Fruit fly (Drosophila melanogaster) whole organism, embryonic: Measurements from ENCODE around the gene Stt3B.
A peak's percentile ranks its signal among the peaks of the same experiment; 100 is the strongest.

Source experiments
- Adf1 ChIP-seq: fragments of 200-800 bp; sonication (Bioruptor generic); IDR thresholded peaks from 2 replicates; pipeline ENCODE4 v1.3.6; 2022; ENCODE audit warnings: missing biosample characterization, missing genetic modification characterization
- Atf-2 ChIP-seq: fragments of 200-800 bp; sonication (Bioruptor generic); optimal IDR thresholded peaks from 2 replicates; lab custom pipeline; 2016; ENCODE audit warnings: missing biosample characterization, missing genetic modification characterization
- Bgb ChIP-seq: fragments of 200-800 bp; sonication (Bioruptor generic); IDR thresholded peaks from 2 replicates; pipeline ENCODE4 v1.3.6; 2022; ENCODE audit warnings: missing biosample characterization, missing genetic modification characterization; ENCODE audit not compliant: partially characterized antibody
- CG10462 ChIP-seq: fragments of 200-800 bp; sonication (Bioruptor generic); optimal IDR thresholded peaks from 2 replicates; lab custom pipeline; 2016; ENCODE audit warnings: missing biosample characterization, missing genetic modification characterization
- CG11093 ChIP-seq: fragments of 200-800 bp; sonication (Bioruptor generic); IDR thresholded peaks from 3 replicates; pipeline ENCODE4 v1.3.6; 2022; ENCODE audit warnings: missing biosample characterization, missing genetic modification characterization
- CG11504 ChIP-seq: fragments of 200-800 bp; sonication (Bioruptor generic); optimal IDR thresholded peaks from 3 replicates; lab custom pipeline; 2019; ENCODE audit warnings: missing biosample characterization, mild to moderate bottlenecking, missing genetic modification characterization, moderate library complexity
- CG11723 ChIP-seq: fragments of 200-800 bp; sonication (Bioruptor generic); optimal IDR thresholded peaks from 2 replicates; lab custom pipeline; 2017; ENCODE audit warnings: missing biosample characterization, mild to moderate bottlenecking, missing genetic modification characterization
- CG13296 ChIP-seq: fragments of 200-800 bp; sonication (Bioruptor generic); optimal IDR thresholded peaks from 3 replicates; lab custom pipeline; 2018; ENCODE audit warnings: missing biosample characterization, mild to moderate bottlenecking, missing genetic modification characterization
- CG13424 ChIP-seq: fragments of 200-800 bp; sonication (Bioruptor generic); optimal IDR thresholded peaks from 2 replicates; lab custom pipeline; 2019; ENCODE audit warnings: missing biosample characterization, mild to moderate bottlenecking, missing genetic modification characterization, moderate library complexity
- CG14710 ChIP-seq: fragments of 200-800 bp; sonication (Bioruptor generic); optimal IDR thresholded peaks from 3 replicates; lab custom pipeline; 2019; ENCODE audit warnings: missing biosample characterization, mild to moderate bottlenecking, missing genetic modification characterization, moderate library complexity
- CG18619 ChIP-seq: fragments of 200-800 bp; sonication (Bioruptor generic); optimal IDR thresholded peaks from 3 replicates; lab custom pipeline; 2017; ENCODE audit warnings: missing biosample characterization, mild to moderate bottlenecking, missing genetic modification characterization
- CG3281 ChIP-seq: fragments of 200-800 bp; sonication (Bioruptor generic); optimal IDR thresholded peaks from 3 replicates; lab custom pipeline; 2017; ENCODE audit warnings: missing biosample characterization, mild to moderate bottlenecking, missing genetic modification characterization
- CG34224 ChIP-seq: fragments of 200-800 bp; sonication (Bioruptor generic); IDR thresholded peaks from 3 replicates; pipeline ENCODE4 v1.3.6; 2022; ENCODE audit warnings: missing biosample characterization, missing genetic modification characterization; ENCODE audit not compliant: partially characterized antibody
- CG4282 ChIP-seq: fragments of 200-800 bp; sonication (Bioruptor generic); optimal IDR thresholded peaks from 2 replicates; lab custom pipeline; 2016; ENCODE audit warnings: missing biosample characterization, missing genetic modification characterization
- CG4730 ChIP-seq: fragments of 200-800 bp; sonication (Bioruptor generic); IDR thresholded peaks from 2 replicates; pipeline ENCODE4 v1.3.6; 2022; ENCODE audit warnings: missing biosample characterization, missing genetic modification characterization
- CG6654 ChIP-seq: fragments of 200-800 bp; sonication (Bioruptor generic); optimal IDR thresholded peaks from 2 replicates; lab custom pipeline; 2017; ENCODE audit warnings: missing biosample characterization, mild to moderate bottlenecking, missing genetic modification characterization
- CG6683 ChIP-seq: fragments of 200-800 bp; sonication (Bioruptor generic); optimal IDR thresholded peaks from 2 replicates; lab custom pipeline; 2017; ENCODE audit warnings: missing biosample characterization, mild to moderate bottlenecking, missing genetic modification characterization, missing genetic modification reagents
- CG7745 ChIP-seq: fragments of 200-800 bp; sonication (Bioruptor generic); optimal IDR thresholded peaks from 2 replicates; lab custom pipeline; 2018; ENCODE audit warnings: missing biosample characterization, mild to moderate bottlenecking, missing genetic modification characterization, moderate library complexity
- CG8290 ChIP-seq, 3 experiments: fragments of 200-800 bp; sonication (Bioruptor generic); optimal IDR thresholded peaks; 2 replicates each; lab custom pipeline; 2016 to 2019; ENCODE audit warnings: missing biosample characterization in 3 of 3, missing genetic modification characterization in 3 of 3, mild to moderate bottlenecking in 2 of 3, moderate library complexity in 1 of 3
- CG8388 ChIP-seq: fragments of 200-800 bp; sonication (Bioruptor generic); optimal IDR thresholded peaks from 2 replicates; lab custom pipeline; 2019; ENCODE audit warnings: missing biosample characterization, mild to moderate bottlenecking, missing genetic modification characterization, moderate library complexity
- CG8765 ChIP-seq: fragments of 200-800 bp; sonication (Bioruptor generic); IDR thresholded peaks from 2 replicates; pipeline ENCODE4 v1.3.6; 2022; ENCODE audit warnings: missing biosample characterization, missing genetic modification characterization
- CG9215 ChIP-seq: fragments of 200-800 bp; sonication (Bioruptor generic); IDR thresholded peaks from 2 replicates; pipeline ENCODE4 v1.3.6; 2022; ENCODE audit warnings: missing biosample characterization, missing genetic modification characterization
- CG9876 ChIP-seq: fragments of 200-800 bp; sonication (Bioruptor generic); optimal IDR thresholded peaks from 2 replicates; lab custom pipeline; 2016; ENCODE audit warnings: missing biosample characterization, missing genetic modification characterization
- CkIIα-i1 ChIP-seq: fragments of 200-800 bp; sonication (Bioruptor generic); IDR thresholded peaks from 2 replicates; pipeline ENCODE4 v1.3.6; 2022; ENCODE audit warnings: missing biosample characterization, missing genetic modification characterization
- Dek ChIP-seq: fragments of 200-800 bp; sonication (Bioruptor generic); optimal IDR thresholded peaks from 3 replicates; lab custom pipeline; 2019; ENCODE audit warnings: missing biosample characterization, mild to moderate bottlenecking, missing genetic modification characterization, moderate library complexity
- Dfd ChIP-seq, 2 experiments: fragments of >200 bp; optimal IDR thresholded peaks; 2 replicates each; lab custom pipeline; 2017; ENCODE audit warnings: missing biosample characterization in 2 of 2, missing genetic modification characterization in 2 of 2
- Drgx ChIP-seq: fragments of 200-800 bp; sonication (Bioruptor generic); IDR thresholded peaks from 2 replicates; pipeline ENCODE4 v1.3.6; 2022; ENCODE audit warnings: missing biosample characterization, missing genetic modification characterization
- Hr3 ChIP-seq: fragments of 200-800 bp; sonication (Bioruptor generic); optimal IDR thresholded peaks from 3 replicates; lab custom pipeline; 2016; ENCODE audit warnings: missing biosample characterization, missing genetic modification characterization
- Hr39 ChIP-seq: fragments of >200 bp; optimal IDR thresholded peaks from 2 replicates; lab custom pipeline; 2017
- Hr51 ChIP-seq, 2 experiments: fragments of 200-800 bp; sonication (Bioruptor generic); optimal IDR thresholded peaks; 2 replicates in 1 of 2; 3 replicates in 1 of 2; lab custom pipeline; 2016 to 2018; ENCODE audit warnings: missing biosample characterization in 2 of 2, missing genetic modification characterization in 2 of 2, mild to moderate bottlenecking in 1 of 2, moderate library complexity in 1 of 2
- Max ChIP-seq: fragments of 200-800 bp; sonication (Bioruptor generic); optimal IDR thresholded peaks from 2 replicates; lab custom pipeline; 2016; ENCODE audit warnings: missing biosample characterization, mild to moderate bottlenecking, missing genetic modification characterization
- Sox100B ChIP-seq: fragments of 200-800 bp; sonication (Bioruptor generic); optimal IDR thresholded peaks from 3 replicates; lab custom pipeline; 2018; ENCODE audit warnings: missing biosample characterization, mild to moderate bottlenecking, missing genetic modification characterization
- Spps ChIP-seq: fragments of 200-800 bp; sonication (Bioruptor generic); optimal IDR thresholded peaks from 2 replicates; lab custom pipeline; 2018; ENCODE audit warnings: missing biosample characterization, mild to moderate bottlenecking, missing genetic modification characterization
- Xbp1 ChIP-seq: fragments of 200-800 bp; sonication (Bioruptor generic); optimal IDR thresholded peaks from 3 replicates; lab custom pipeline; 2016; ENCODE audit warnings: missing biosample characterization, mild to moderate bottlenecking, missing genetic modification characterization
- bowl ChIP-seq: fragments of 200-800 bp; sonication (Bioruptor generic); IDR thresholded peaks from 2 replicates; pipeline ENCODE4 v1.3.6; 2022; ENCODE audit warnings: missing biosample characterization, missing genetic modification characterization
- br ChIP-seq: fragments of >200 bp; optimal IDR thresholded peaks from 2 replicates; lab custom pipeline; 2017
- cg ChIP-seq: fragments of 200-800 bp; sonication (Bioruptor generic); optimal IDR thresholded peaks from 3 replicates; lab custom pipeline; 2019; ENCODE audit warnings: missing biosample characterization, mild to moderate bottlenecking, missing genetic modification characterization, moderate library complexity
- chn ChIP-seq: fragments of 200-800 bp; sonication (Bioruptor generic); optimal IDR thresholded peaks from 2 replicates; lab custom pipeline; 2016; ENCODE audit warnings: missing biosample characterization, missing genetic modification characterization
- cwo ChIP-seq: fragments of 200-800 bp; sonication (Bioruptor generic); optimal IDR thresholded peaks from 3 replicates; lab custom pipeline; 2017; ENCODE audit warnings: missing biosample characterization, missing genetic modification characterization, mild to moderate bottlenecking, moderate library complexity, missing genetic modification reagents
- emc ChIP-seq: fragments of 200-800 bp; sonication (Bioruptor generic); optimal IDR thresholded peaks from 2 replicates; lab custom pipeline; 2016; ENCODE audit warnings: missing biosample characterization, missing genetic modification characterization
- h ChIP-seq: fragments of >200 bp; optimal IDR thresholded peaks from 2 replicates; lab custom pipeline; 2017
- knrl ChIP-seq: fragments of 200-800 bp; sonication (Bioruptor generic); IDR thresholded peaks from 3 replicates; pipeline ENCODE4 v1.3.6; 2022; ENCODE audit warnings: missing biosample characterization, missing genetic modification characterization; ENCODE audit not compliant: partially characterized antibody
- lmd ChIP-seq: fragments of 200-800 bp; sonication (Bioruptor generic); IDR thresholded peaks from 2 replicates; pipeline ENCODE4 v1.3.6; 2022; ENCODE audit warnings: missing biosample characterization, missing genetic modification characterization
- peb ChIP-seq: fragments of 200-800 bp; sonication (Bioruptor generic); IDR thresholded peaks from 2 replicates; pipeline ENCODE4 v1.3.6; 2022; ENCODE audit warnings: missing biosample characterization, missing genetic modification characterization
- rib ChIP-seq: fragments of 200-800 bp; sonication (Bioruptor generic); IDR thresholded peaks from 2 replicates; pipeline ENCODE4 v1.3.6; 2022; ENCODE audit warnings: missing biosample characterization, missing genetic modification characterization
- sc ChIP-seq, 3 experiments: fragments of >200 bp in 2 of 3; fragments of 200-800 bp in 1 of 3; sonication (Bioruptor generic) in 1 of 3; optimal IDR thresholded peaks; 2 replicates in 2 of 3; 3 replicates in 1 of 3; lab custom pipeline; 2017; ENCODE audit warnings: mild to moderate bottlenecking in 1 of 3, missing biosample characterization in 1 of 3, missing genetic modification characterization in 1 of 3, missing genetic modification reagents in 1 of 3
- sens ChIP-seq: fragments of 200-800 bp; sonication (Bioruptor generic); peaks from one replicate; lab custom pipeline; 2016; ENCODE audit warnings: missing biosample characterization, missing genetic modification characterization
- slbo ChIP-seq: fragments of 200-800 bp; sonication (Bioruptor generic); IDR thresholded peaks from 2 replicates; pipeline ENCODE4 v1.3.6; 2022; ENCODE audit warnings: missing biosample characterization, missing genetic modification characterization
- sqz ChIP-seq: fragments of 200-800 bp; sonication (Bioruptor generic); optimal IDR thresholded peaks from 3 replicates; lab custom pipeline; 2018; ENCODE audit warnings: missing biosample characterization, mild to moderate bottlenecking, missing genetic modification characterization
- tap ChIP-seq: fragments of 200-800 bp; optimal IDR thresholded peaks from 3 replicates; lab custom pipeline; 2019; ENCODE audit warnings: missing biosample characterization, mild to moderate bottlenecking, missing genetic modification characterization, moderate library complexity
- toy ChIP-seq: fragments of 200-800 bp; sonication (Bioruptor generic); IDR thresholded peaks from 2 replicates; pipeline ENCODE4 v1.3.6; 2022; ENCODE audit warnings: missing biosample characterization, missing genetic modification characterization

Gene Stt3B

DNA sequence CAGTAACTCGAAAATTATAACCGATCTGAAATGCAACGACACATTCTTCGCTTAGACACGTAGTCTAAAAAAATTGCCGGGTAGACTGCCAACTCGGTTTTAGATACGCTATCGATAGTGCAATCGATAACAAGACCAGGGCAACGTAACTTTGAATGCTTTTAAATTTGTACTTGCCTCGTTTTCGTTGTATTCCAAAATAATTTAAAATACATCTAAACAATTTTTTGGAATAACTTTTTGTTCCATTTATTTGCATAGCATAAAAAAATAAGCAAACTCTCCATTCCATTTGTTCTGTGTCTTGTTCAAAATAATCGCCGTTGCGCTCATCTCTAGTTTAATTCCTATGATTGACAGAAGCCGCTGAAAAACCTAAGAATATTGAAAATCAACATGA lies at the start of gene Stt3B, which contains the start of gene CG11839 (continued):
- TF ChIP-seq CG4730 (GFP tag; lab: Robert Waterston, UW), result peak; percentile 46; the same call in 1 of the 2 replicates
- TF ChIP-seq CG9215 (GFP tag; lab: Robert Waterston, UW), result no peak
- no peak for TF ChIP-seq CG6683 (GFP tag; lab: Kevin White, UChicago)
- TF ChIP-seq Atf-2 (GFP tag; lab: Kevin White, UChicago), result peak; percentile 70
- TF ChIP-seq Dfd (GFP tag; optimal IDR thresholded peaks at IDR 0.05; lab: Kevin White, UChicago), result no peak
- no peak for TF ChIP-seq CG8765 (GFP tag; lab: Robert Waterston, UW)
- TF ChIP-seq br (lab: Kevin White, UChicago), result no peak
- peak; percentile 69 for TF ChIP-seq CG13296
- no peak for TF ChIP-seq bowl
- no peak for TF ChIP-seq sc (optimal IDR thresholded peaks at IDR 0.05; lab: Kevin White, UChicago)
- TF ChIP-seq sc (GFP tag; optimal IDR thresholded peaks at IDR 0.05; lab: Kevin White, UChicago), result no peak
- no peak for TF ChIP-seq Hr39 (lab: Kevin White, UChicago)
- TF ChIP-seq slbo (GFP tag; lab: Robert Waterston, UW), result no peak; the same call in 1 of the 2 replicates
- no peak for TF ChIP-seq CG11723 (GFP tag; lab: Kevin White, UChicago)
- peak; percentile 71 for TF ChIP-seq CG9876
- TF ChIP-seq sens (GFP tag; lab: Kevin White, UChicago), result peak; percentile 96
- TF ChIP-seq Spps (tag; lab: Kevin White, UChicago), result peak; percentile 45
- no peak for TF ChIP-seq sqz (GFP tag; lab: Kevin White, UChicago)
- TF ChIP-seq CG8290 (GFP tag; optimal IDR thresholded peaks at IDR 0.05; lab: Kevin White, UChicago), result peak; percentile 70
- no peak for TF ChIP-seq CG8290 (tag; optimal IDR thresholded peaks at IDR 0.05; lab: Kevin White, UChicago)
- peak; percentile 23 for TF ChIP-seq CG7745 (tag; lab: Kevin White, UChicago)
- TF ChIP-seq Bgb, result peak; percentile 91
- peak; percentile 77 for TF ChIP-seq Max (GFP tag; lab: Kevin White, UChicago)
- no peak for TF ChIP-seq Adf1
- TF ChIP-seq h, result no peak
- peak; percentile 39 for TF ChIP-seq CG10462 (GFP tag; lab: Kevin White, UChicago)
- peak; percentile 28 for TF ChIP-seq CG8388 (GFP tag; lab: Kevin White, UChicago)
- TF ChIP-seq Xbp1 (GFP tag; lab: Kevin White, UChicago), result peak; percentile 95
- TF ChIP-seq CG14710 (tag; lab: Kevin White, UChicago), result peak; percentile 85
- peak; percentile 93 for TF ChIP-seq CG34224
- TF ChIP-seq Hr51 (GFP tag; optimal IDR thresholded peaks at IDR 0.05; lab: Kevin White, UChicago), result peak in 1 of 2 experiments; percentile 81
- peak; percentile 48; the same call in 1 of the 2 replicates for TF ChIP-seq peb (GFP tag; lab: Robert Waterston, UW)
- TF ChIP-seq CG4282 (GFP tag; lab: Kevin White, UChicago), result peak; percentile 67
- peak; percentile 96 for TF ChIP-seq knrl (GFP tag; lab: Robert Waterston, UW)
- TF ChIP-seq toy, result no peak
- no peak for TF ChIP-seq CG18619 (GFP tag; lab: Kevin White, UChicago)
- TF ChIP-seq emc, result peak; percentile 35
- TF ChIP-seq CG3281, result peak; percentile 66
- TF ChIP-seq Hr3 (GFP tag; lab: Kevin White, UChicago), result peak; percentile 78
- TF ChIP-seq Dek (tag; lab: Kevin White, UChicago), result no peak
- TF ChIP-seq CkIIα-i1 (GFP tag; lab: Robert Waterston, UW), result no peak
- TF ChIP-seq lmd (GFP tag; lab: Robert Waterston, UW), result no peak; the same call in 1 of the 2 replicates
- no peak for TF ChIP-seq Drgx
- no peak for TF ChIP-seq tap (tag; lab: Kevin White, UChicago)
- no peak for TF ChIP-seq rib (GFP tag; lab: Robert Waterston, UW)
- no peak for TF ChIP-seq cg (GFP tag; lab: Kevin White, UChicago)
- no peak for TF ChIP-seq CG11504 (tag; lab: Kevin White, UChicago)
- peak; percentile 77 for TF ChIP-seq CG13424 (tag; lab: Kevin White, UChicago)
- TF ChIP-seq chn, result peak; percentile 75
- TF ChIP-seq Sox100B, result peak; percentile 49
- TF ChIP-seq cwo (GFP tag; lab: Kevin White, UChicago), result no peak
- no peak for TF ChIP-seq CG6654 (GFP tag; lab: Kevin White, UChicago)
- TF ChIP-seq CG11093, result no peak
